Fruit fly (Drosophila melanogaster) whole organism, adult: ENCODE data around the gene CNMa.

Experiments
- CG12768 ChIP-seq: fragments of 200-800 bp; sonication (Bioruptor generic); optimal IDR thresholded peaks from 2 replicates; lab custom pipeline; 2017; ENCODE audit warnings: missing biosample characterization, missing genetic modification characterization, mild to moderate bottlenecking, moderate library complexity, missing genetic modification reagents
- CG1620 ChIP-seq: fragments of 200-800 bp; sonication (Bioruptor generic); optimal IDR thresholded peaks from 2 replicates; lab custom pipeline; 2016; ENCODE audit warnings: missing biosample characterization, missing genetic modification characterization
- CG5204 ChIP-seq: fragments of 200-800 bp; sonication (Bioruptor generic); optimal IDR thresholded peaks from 2 replicates; lab custom pipeline; 2016; ENCODE audit warnings: missing biosample characterization, missing genetic modification characterization
- CG7045 ChIP-seq: fragments of 200-800 bp; sonication (Bioruptor generic); optimal IDR thresholded peaks from 2 replicates; lab custom pipeline; 2017; ENCODE audit warnings: missing biosample characterization, mild to moderate bottlenecking, missing genetic modification characterization
- CG7101 ChIP-seq: fragments of 200-800 bp; sonication (Bioruptor generic); optimal IDR thresholded peaks from 2 replicates; lab custom pipeline; 2018; ENCODE audit warnings: missing biosample characterization, mild to moderate bottlenecking, missing genetic modification characterization, moderate library complexity
- Hr96 ChIP-seq: fragments of 200-800 bp; sonication (Bioruptor generic); optimal IDR thresholded peaks from 2 replicates; lab custom pipeline; 2016; ENCODE audit warnings: missing biosample characterization, missing genetic modification characterization
- kay ChIP-seq: fragments of 200-800 bp; sonication (Bioruptor generic); peaks from one replicate; lab custom pipeline; 2016; ENCODE audit warnings: missing biosample characterization, missing genetic modification characterization, borderline replicate concordance
- pad ChIP-seq: fragments of 200-800 bp; sonication (Bioruptor generic); optimal IDR thresholded peaks from 3 replicates; lab custom pipeline; 2017; ENCODE audit warnings: missing biosample characterization, missing genetic modification characterization, mild to moderate bottlenecking, moderate library complexity, missing genetic modification reagents

DNA sequence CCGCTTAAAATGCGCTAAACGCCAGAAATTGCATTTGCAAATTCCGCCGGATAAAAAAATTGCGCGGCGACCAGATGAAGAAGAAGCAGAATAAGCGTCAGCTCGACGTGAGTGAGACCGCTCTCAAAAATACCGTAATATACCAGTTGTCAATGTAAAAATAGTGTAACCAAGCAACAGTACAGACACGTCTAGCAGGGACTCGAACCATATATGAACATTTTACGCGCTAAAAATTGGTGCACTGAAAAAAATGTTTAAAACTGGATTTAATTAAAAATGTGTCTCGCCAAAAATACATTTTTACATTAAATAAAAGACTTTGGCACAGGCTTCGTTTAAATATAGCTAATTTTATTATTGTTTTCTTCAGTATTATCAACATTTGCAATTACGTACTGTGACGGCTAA, 20.8 kb upstream of the CNMa start, which contains the start of gene dre4:
- TF ChIP-seq pad (no peak), kay (GFP tag; lab: Kevin White, UChicago) (no peak), CG5204 (GFP tag; lab: Kevin White, UChicago) (no peak), CG12768 (no peak), CG1620 (no peak), CG7045 (peak; percentile 56), CG7101 (no peak), Hr96 (no peak)
